Worm (Caenorhabditis elegans) whole organism, L4 larva: Measurements from ENCODE around the gene srab-2.

Experiments used
- D1046.2 ChIP-seq: fragments of 200-800 bp; sonication (Bioruptor generic); IDR thresholded peaks from 2 replicates; pipeline ENCODE4 v1.3.6; 2022; ENCODE audit warnings: missing genetic modification characterization, missing compliant biosample characterization
- F26F4.8 ChIP-seq: fragments of 200-800 bp; sonication (Bioruptor generic); conservative IDR thresholded peaks from 2 replicates; pipeline ENCODE4 v1.3.6; 2022; ENCODE audit warnings: missing genetic modification characterization, missing compliant biosample characterization
- F37D6.2 ChIP-seq: sonication (generic microtip); optimal IDR thresholded peaks from 2 replicates; lab custom pipeline; 2016; ENCODE audit warnings: mild to moderate bottlenecking, missing genetic modification characterization, missing compliant biosample characterization
- R02D3.7 ChIP-seq: fragments of 150-350 bp; sonication (generic microtip); optimal IDR thresholded peaks from 3 replicates; lab custom pipeline; 2014; ENCODE audit warnings: missing biosample characterization, missing genetic modification characterization
- Y105C5A.15 ChIP-seq: fragments of 200-800 bp; sonication (Bioruptor generic); IDR thresholded peaks from 2 replicates; pipeline ENCODE4 v1.3.6; 2022; ENCODE audit warnings: missing genetic modification characterization, missing compliant biosample characterization
- Y5F2A.4 ChIP-seq: fragments of 200-800 bp; sonication (Bioruptor generic); optimal IDR thresholded peaks from 2 replicates; lab custom pipeline; 2018; ENCODE audit warnings: mild to moderate bottlenecking, missing genetic modification characterization, missing compliant biosample characterization
- ZK337.2 ChIP-seq: fragments of 200-800 bp; sonication (Bioruptor generic); IDR thresholded peaks from 2 replicates; pipeline ENCODE4 v1.3.6; 2022; ENCODE audit warnings: missing genetic modification reagents, missing genetic modification characterization, missing compliant biosample characterization
- aly-2 ChIP-seq: sonication (generic microtip); optimal IDR thresholded peaks from 2 replicates; lab custom pipeline; 2018; ENCODE audit warnings: missing biosample characterization, missing genetic modification characterization
- ama-1 ChIP-seq: fragments of 150-350 bp; optimal IDR thresholded peaks from 2 replicates; lab custom pipeline; 2014; ENCODE audit warnings: inconsistent platforms, mixed read lengths
- arid-1 ChIP-seq: fragments of 200-800 bp; sonication (Bioruptor generic); conservative IDR thresholded peaks from 2 replicates; pipeline ENCODE4 v1.3.6; 2022; ENCODE audit warnings: missing genetic modification reagents, missing genetic modification characterization, missing compliant biosample characterization
- ceh-82 ChIP-seq: sonication (generic microtip); optimal IDR thresholded peaks from 2 replicates; lab custom pipeline; 2017; ENCODE audit warnings: missing biosample characterization, missing genetic modification characterization
- ces-1 ChIP-seq: fragments of 150-350 bp; sonication (generic microtip); optimal IDR thresholded peaks from 4 replicates; lab custom pipeline; 2014; ENCODE audit warnings: missing biosample characterization, missing genetic modification reagents, missing genetic modification characterization
- ctbp-1 ChIP-seq: fragments of 200-800 bp; sonication (Bioruptor generic); IDR thresholded peaks from 2 replicates; pipeline ENCODE4 v1.3.6; 2022; ENCODE audit warnings: missing genetic modification reagents, missing genetic modification characterization, missing compliant biosample characterization
- daf-8 ChIP-seq: fragments of 200-800 bp; sonication (Bioruptor generic); IDR thresholded peaks from 2 replicates; pipeline ENCODE4 v1.3.6; 2022; ENCODE audit warnings: missing genetic modification characterization, missing compliant biosample characterization
- dmd-9 ChIP-seq: fragments of 200-800 bp; sonication (Bioruptor generic); IDR thresholded peaks from 2 replicates; pipeline ENCODE4 v1.3.6; 2022; ENCODE audit warnings: missing genetic modification reagents, missing genetic modification characterization, missing compliant biosample characterization
- dpl-1 ChIP-seq: fragments of 150-350 bp; optimal IDR thresholded peaks from 2 replicates; lab custom pipeline; 2014; ENCODE audit warnings: missing biosample characterization, missing genetic modification reagents, missing genetic modification characterization
- duxl-1 ChIP-seq: sonication (generic microtip); optimal IDR thresholded peaks from 2 replicates; lab custom pipeline; 2016; ENCODE audit warnings: mild to moderate bottlenecking, missing genetic modification characterization, moderate library complexity, missing compliant biosample characterization; ENCODE audit not compliant: poor library complexity
- egl-27 ChIP-seq: sonication (generic microtip); optimal IDR thresholded peaks from 3 replicates; lab custom pipeline; 2017; ENCODE audit warnings: missing biosample characterization, missing genetic modification reagents, missing genetic modification characterization
- egl-43 ChIP-seq: fragments of 200-800 bp; sonication (Bioruptor generic); IDR thresholded peaks from 2 replicates; pipeline ENCODE4 v1.3.6; 2022; ENCODE audit warnings: missing genetic modification reagents, missing genetic modification characterization, missing compliant biosample characterization
- hif-1 ChIP-seq, 2 experiments: sonication (generic microtip); optimal IDR thresholded peaks; 2 replicates each; lab custom pipeline; 2016 to 2017; ENCODE audit warnings: missing compliant biosample characterization in 2 of 2, missing genetic modification characterization in 2 of 2, missing genetic modification reagents in 2 of 2, missing genotype in 2 of 2, mild to moderate bottlenecking in 1 of 2
- hlh-11 ChIP-seq: fragments of 200-800 bp; sonication (Bioruptor generic); optimal IDR thresholded peaks from 2 replicates; lab custom pipeline; 2018; ENCODE audit warnings: mild to moderate bottlenecking, missing genetic modification characterization, missing compliant biosample characterization
- hmg-1.1 ChIP-seq: fragments of 200-800 bp; sonication (Bioruptor generic); IDR thresholded peaks from 2 replicates; pipeline ENCODE4 v1.3.6; 2022; ENCODE audit warnings: missing genetic modification reagents, missing genetic modification characterization, missing compliant biosample characterization
- lim-7 ChIP-seq: fragments of 200-800 bp; sonication (Bioruptor generic); IDR thresholded peaks from 2 replicates; pipeline ENCODE4 v1.3.6; 2022; ENCODE audit warnings: missing genetic modification characterization, missing compliant biosample characterization
- lin-13 ChIP-seq: fragments of 150-350 bp; optimal IDR thresholded peaks from 2 replicates; lab custom pipeline; 2014; ENCODE audit warnings: missing biosample characterization, missing genetic modification reagents, missing genetic modification characterization
- lin-15B ChIP-seq: fragments of 150-350 bp; sonication (generic microtip); optimal IDR thresholded peaks from 3 replicates; lab custom pipeline; 2014; ENCODE audit warnings: missing biosample characterization, missing genetic modification characterization
- lin-29 ChIP-seq: fragments of 200-800 bp; sonication (Bioruptor generic); IDR thresholded peaks from 2 replicates; pipeline ENCODE4 v1.3.6; 2022; ENCODE audit warnings: missing genetic modification reagents, missing genetic modification characterization, missing compliant biosample characterization
- lin-39 ChIP-seq: fragments of 150-350 bp; optimal IDR thresholded peaks from 2 replicates; lab custom pipeline; 2014; ENCODE audit warnings: missing biosample characterization, missing genetic modification reagents, missing genetic modification characterization
- lsy-2 ChIP-seq, 2 experiments: fragments of 150-350 bp in 1 of 2; sonication (generic microtip) in 1 of 2; optimal IDR thresholded peaks; 2 replicates each; lab custom pipeline; 2014 to 2017; ENCODE audit warnings: missing biosample characterization in 2 of 2, missing genetic modification characterization in 2 of 2
- mdt-29 ChIP-seq: fragments of 200-800 bp; sonication (Bioruptor generic); IDR thresholded peaks from 2 replicates; pipeline ENCODE4 v1.3.6; 2022; ENCODE audit warnings: missing genetic modification reagents, missing genetic modification characterization, missing compliant biosample characterization
- mes-2 ChIP-seq: sonication (generic microtip); optimal IDR thresholded peaks from 2 replicates; lab custom pipeline; 2016; ENCODE audit warnings: missing genotype, mild to moderate bottlenecking, missing genetic modification characterization, missing compliant biosample characterization; ENCODE audit not compliant: poor library complexity, severe bottlenecking
- mxl-3 ChIP-seq: fragments of 200-800 bp; sonication (Bioruptor generic); optimal IDR thresholded peaks from 2 replicates; lab custom pipeline; 2018; ENCODE audit warnings: mild to moderate bottlenecking, missing genetic modification characterization, missing compliant biosample characterization
- nhr-237 ChIP-seq: sonication (generic microtip); optimal IDR thresholded peaks from 2 replicates; lab custom pipeline; 2017; ENCODE audit warnings: missing biosample characterization, missing genetic modification characterization
- nhr-28 ChIP-seq: fragments of 150-350 bp; optimal IDR thresholded peaks from 2 replicates; lab custom pipeline; 2014; ENCODE audit warnings: missing biosample characterization, missing genetic modification characterization
- nhr-41 ChIP-seq: fragments of 200-800 bp; sonication (Bioruptor generic); IDR thresholded peaks from 2 replicates; pipeline ENCODE4 v1.3.6; 2022; ENCODE audit warnings: missing genetic modification reagents, missing genetic modification characterization, missing compliant biosample characterization
- nhr-48 ChIP-seq: sonication (generic microtip); optimal IDR thresholded peaks from 2 replicates; lab custom pipeline; 2016; ENCODE audit warnings: mild to moderate bottlenecking, missing genetic modification characterization, missing compliant biosample characterization
- nhr-6 ChIP-seq: fragments of 150-350 bp; optimal IDR thresholded peaks from 2 replicates; lab custom pipeline; 2014; ENCODE audit warnings: missing biosample characterization, missing genetic modification characterization
- pha-4 ChIP-seq, 2 experiments: fragments of 150-350 bp in 1 of 2; fragments of 200-800 bp in 1 of 2; sonication (Bioruptor generic) in 1 of 2; IDR thresholded peaks in 1 of 2; optimal IDR thresholded peaks in 1 of 2; 2 replicates each; pipeline versions ENCODE4 v1.3.6 to Lab custom; 2014 to 2022; ENCODE audit warnings: missing genetic modification characterization in 2 of 2, missing genetic modification reagents in 2 of 2, missing biosample characterization in 1 of 2, missing compliant biosample characterization in 1 of 2
- php-3 ChIP-seq: fragments of 200-800 bp; sonication (Bioruptor generic); IDR thresholded peaks from 2 replicates; pipeline ENCODE4 v1.3.6; 2022; ENCODE audit warnings: missing genetic modification reagents, missing genetic modification characterization, missing compliant biosample characterization
- saeg-2 ChIP-seq: fragments of 200-800 bp; sonication (Bioruptor generic); IDR thresholded peaks from 2 replicates; pipeline ENCODE4 v1.3.6; 2022; ENCODE audit warnings: missing genetic modification reagents, missing genetic modification characterization, missing compliant biosample characterization
- skn-1 ChIP-seq: fragments of 150-350 bp; optimal IDR thresholded peaks from 2 replicates; lab custom pipeline; 2014; ENCODE audit warnings: missing biosample characterization, missing genetic modification characterization
- snpc-1.2 ChIP-seq: fragments of 200-800 bp; sonication (Bioruptor generic); IDR thresholded peaks from 2 replicates; pipeline ENCODE4 v1.3.6; 2022; ENCODE audit warnings: missing genetic modification reagents, missing genetic modification characterization, missing compliant biosample characterization
- spr-1 ChIP-seq: sonication (generic microtip); optimal IDR thresholded peaks from 2 replicates; lab custom pipeline; 2016; ENCODE audit warnings: mild to moderate bottlenecking, missing genetic modification characterization, missing compliant biosample characterization
- spr-3 ChIP-seq: fragments of 200-800 bp; sonication (Bioruptor generic); optimal IDR thresholded peaks from 2 replicates; lab custom pipeline; 2018; ENCODE audit warnings: mild to moderate bottlenecking, missing genetic modification characterization, missing compliant biosample characterization
- tra-1 ChIP-seq: fragments of 200-800 bp; sonication (Bioruptor generic); IDR thresholded peaks from 2 replicates; pipeline ENCODE4 v1.3.6; 2022; ENCODE audit warnings: missing genetic modification reagents, missing genetic modification characterization, missing compliant biosample characterization
- ztf-11 ChIP-seq: fragments of 150-350 bp; optimal IDR thresholded peaks from 2 replicates; lab custom pipeline; 2014; ENCODE audit warnings: missing biosample characterization, missing genetic modification characterization
- ztf-7 ChIP-seq: fragments of 150-350 bp; optimal IDR thresholded peaks from 2 replicates; lab custom pipeline; 2014; ENCODE audit warnings: missing biosample characterization, missing genetic modification characterization

srab-2 gene

ce11 chrV:5080853-5081338, 23.9 kb downstream of the srab-2 start, which contains the start of gene Y58A7A.3 (continued):
- TF ChIP-seq ceh-82 (tag; lab: Kevin White, UChicago), result no peak
- TF ChIP-seq lsy-2 (tag; optimal IDR thresholded peaks at IDR 0.05; lab: Kevin White, UChicago), result peak in 1 of 2 experiments; percentile 68
- TF ChIP-seq nhr-6, result peak; percentile 19
- TF ChIP-seq spr-3 (GFP tag; lab: Kevin White, UChicago), result no peak
- TF ChIP-seq R02D3.7 (tag; lab: Kevin White, UChicago), result no peak
- TF ChIP-seq duxl-1 (tag; lab: Kevin White, UChicago), result no peak
- TF ChIP-seq pha-4 (GFP tag; IDR thresholded peaks at IDR 0.05; lab: Robert Waterston, UW), result no peak
- no peak for TF ChIP-seq pha-4 (tag; optimal IDR thresholded peaks at IDR 0.05; lab: Kevin White, UChicago)
- TF ChIP-seq nhr-41 (GFP tag; lab: Robert Waterston, UW), result no peak
- no peak for TF ChIP-seq ces-1

ce11 chrV:5072082-5072481, 32.8 kb downstream of the srab-2 start, which contains the start of gene Y58A7A.2:
TSS of gene Y58A7A.2 (minus strand) at chrV:5072182.
- TF ChIP-seq F37D6.2 (tag; lab: Kevin White, UChicago), result no peak
- TF ChIP-seq mxl-3 (GFP tag; lab: Kevin White, UChicago), result no peak
- TF ChIP-seq egl-43 (GFP tag; lab: Robert Waterston, UW), result no peak
- no peak for TF ChIP-seq D1046.2
- TF ChIP-seq nhr-237, result no peak
- no peak for TF ChIP-seq ctbp-1 (GFP tag; lab: Robert Waterston, UW)
- TF ChIP-seq ama-1 (lab: Kevin White, UChicago), result no peak
- TF ChIP-seq Y5F2A.4 (GFP tag; lab: Kevin White, UChicago), result no peak

ce11 chrV:5069440-5069839, 35.4 kb downstream of the srab-2 start, which contains the start of gene Y58A7A.1:
TSS of gene Y58A7A.1 (minus strand) at chrV:5069540.
- no peak for TF ChIP-seq aly-2 (tag; lab: Kevin White, UChicago)
- no peak for TF ChIP-seq arid-1 (GFP tag; lab: Robert Waterston, UW)
- TF ChIP-seq nhr-6, result no peak
- TF ChIP-seq tra-1 (GFP tag; lab: Robert Waterston, UW), result no peak
- TF ChIP-seq mdt-29 (GFP tag; lab: Robert Waterston, UW), result no peak
- TF ChIP-seq mes-2 (tag; lab: Kevin White, UChicago), result no peak
- no peak for TF ChIP-seq lin-39
- TF ChIP-seq ctbp-1 (GFP tag; lab: Robert Waterston, UW), result no peak
- no peak for TF ChIP-seq nhr-48 (tag; lab: Kevin White, UChicago)
- TF ChIP-seq Y105C5A.15 (GFP tag; lab: Robert Waterston, UW), result no peak
- no peak for TF ChIP-seq spr-1 (tag; lab: Kevin White, UChicago)
- TF ChIP-seq snpc-1.2 (GFP tag; lab: Robert Waterston, UW), result no peak
- TF ChIP-seq lin-13 (GFP tag; lab: Kevin White, UChicago), result no peak
- TF ChIP-seq ZK337.2 (GFP tag; lab: Robert Waterston, UW), result no peak
- TF ChIP-seq php-3 (GFP tag; lab: Robert Waterston, UW), result no peak
- TF ChIP-seq skn-1 (tag; lab: Kevin White, UChicago), result no peak
- TF ChIP-seq F26F4.8 (GFP tag; lab: Robert Waterston, UW), result no peak
- TF ChIP-seq saeg-2 (GFP tag; lab: Robert Waterston, UW), result no peak
- TF ChIP-seq daf-8 (GFP tag; lab: Robert Waterston, UW), result no peak
- TF ChIP-seq, all 104 proteins: peak for 0

- TF ChIP-seq dpl-1 (GFP tag; lab: Kevin White, UChicago) (no peak), dmd-9 (GFP tag; lab: Robert Waterston, UW) (no peak), hlh-11 (tag; lab: Kevin White, UChicago) (peak; percentile 43), ztf-7 (tag; lab: Kevin White, UChicago) (no peak), egl-27 (no peak), lin-29 (GFP tag; lab: Robert Waterston, UW) (no peak), R02D3.7 (tag; lab: Kevin White, UChicago) (no peak), lin-15B (tag; lab: Kevin White, UChicago) (no peak), nhr-41 (GFP tag; lab: Robert Waterston, UW) (no peak), lim-7 (GFP tag; lab: Robert Waterston, UW) (no peak), hif-1 (tag; optimal IDR thresholded peaks at IDR 0.05; lab: Kevin White, UChicago) (no peak), hmg-1.1 (GFP tag; lab: Robert Waterston, UW) (no peak), ztf-11 (tag; lab: Kevin White, UChicago) (no peak), duxl-1 (tag; lab: Kevin White, UChicago) (no peak), nhr-28 (peak; percentile 84), lsy-2 (tag; optimal IDR thresholded peaks at IDR 0.05; lab: Kevin White, UChicago) (peak in 1 of 2 experiments; percentile 26)
Measured at ce11 chrV:5067390-5067789, 37.4 kb downstream of the srab-2 start.
